Fruit fly (Drosophila melanogaster) whole organism, embryonic: Measurements from ENCODE around the gene trbl.

Source experiments
- Bgb ChIP-seq: fragments of 200-800 bp; sonication (Bioruptor generic); IDR thresholded peaks from 2 replicates; pipeline ENCODE4 v1.3.6; 2022; ENCODE audit warnings: missing biosample characterization, missing genetic modification characterization; ENCODE audit not compliant: partially characterized antibody
- CG11093 ChIP-seq: fragments of 200-800 bp; sonication (Bioruptor generic); IDR thresholded peaks from 3 replicates; pipeline ENCODE4 v1.3.6; 2022; ENCODE audit warnings: missing biosample characterization, missing genetic modification characterization
- CG12155 ChIP-seq: fragments of 200-800 bp; sonication (Bioruptor generic); optimal IDR thresholded peaks from 3 replicates; lab custom pipeline; 2016; ENCODE audit warnings: missing biosample characterization, missing genetic modification characterization
- CG12659 ChIP-seq: fragments of 200-800 bp; sonication (Bioruptor generic); optimal IDR thresholded peaks from 3 replicates; lab custom pipeline; 2017; ENCODE audit warnings: mild to moderate bottlenecking, missing biosample characterization, missing genetic modification reagents, missing genetic modification characterization
- CG12744 ChIP-seq: fragments of 200-800 bp; sonication (Bioruptor generic); optimal IDR thresholded peaks from 2 replicates; lab custom pipeline; 2016; ENCODE audit warnings: missing biosample characterization, missing genetic modification characterization
- CG12942 ChIP-seq: fragments of 200-800 bp; sonication (Bioruptor generic); optimal IDR thresholded peaks from 3 replicates; lab custom pipeline; 2016; ENCODE audit warnings: missing biosample characterization, missing genetic modification characterization
- CG13296 ChIP-seq: fragments of 200-800 bp; sonication (Bioruptor generic); optimal IDR thresholded peaks from 3 replicates; lab custom pipeline; 2018; ENCODE audit warnings: missing biosample characterization, mild to moderate bottlenecking, missing genetic modification characterization
- CG14014 ChIP-seq: fragments of 200-800 bp; sonication (Bioruptor generic); IDR thresholded peaks from 2 replicates; pipeline ENCODE4 v1.3.6; 2022; ENCODE audit warnings: missing biosample characterization, missing genetic modification characterization
- CG15479 ChIP-seq: fragments of 200-800 bp; sonication (Bioruptor generic); optimal IDR thresholded peaks from 3 replicates; lab custom pipeline; 2019; ENCODE audit warnings: missing biosample characterization, mild to moderate bottlenecking, missing genetic modification characterization, moderate library complexity
- CG15514 ChIP-seq: fragments of 200-800 bp; sonication (Bioruptor generic); optimal IDR thresholded peaks from 3 replicates; lab custom pipeline; 2017; ENCODE audit warnings: missing biosample characterization, missing genetic modification characterization, mild to moderate bottlenecking, moderate library complexity, missing genetic modification reagents
- CG17385 ChIP-seq: fragments of 200-800 bp; sonication (Bioruptor generic); optimal IDR thresholded peaks from 3 replicates; lab custom pipeline; 2018; ENCODE audit warnings: missing biosample characterization, mild to moderate bottlenecking, missing genetic modification characterization
- CG17829 ChIP-seq: fragments of 200-800 bp; optimal IDR thresholded peaks from 2 replicates; lab custom pipeline; 2019; ENCODE audit warnings: missing biosample characterization, mild to moderate bottlenecking, missing genetic modification characterization, moderate library complexity
- CG17912 ChIP-seq: fragments of 200-800 bp; sonication (Bioruptor generic); optimal IDR thresholded peaks from 2 replicates; lab custom pipeline; 2018; ENCODE audit warnings: missing biosample characterization, mild to moderate bottlenecking, missing genetic modification characterization
- CG2199 ChIP-seq: fragments of 200-800 bp; sonication (Bioruptor generic); IDR thresholded peaks from 3 replicates; pipeline ENCODE4 v1.3.6; 2022; ENCODE audit warnings: missing biosample characterization, missing genetic modification characterization
- CG31365 ChIP-seq: fragments of 200-800 bp; sonication (Bioruptor generic); optimal IDR thresholded peaks from 2 replicates; lab custom pipeline; 2018; ENCODE audit warnings: missing biosample characterization, mild to moderate bottlenecking, missing genetic modification characterization
- CG32772 ChIP-seq: fragments of 200-800 bp; sonication (Bioruptor generic); IDR thresholded peaks from 2 replicates; pipeline ENCODE4 v1.3.6; 2022; ENCODE audit warnings: missing biosample characterization, missing genetic modification characterization
- CG4617 ChIP-seq: fragments of 200-800 bp; sonication (Bioruptor generic); optimal IDR thresholded peaks from 3 replicates; lab custom pipeline; 2016; ENCODE audit warnings: missing biosample characterization, missing genetic modification characterization, borderline replicate concordance
- CG4730 ChIP-seq: fragments of 200-800 bp; sonication (Bioruptor generic); IDR thresholded peaks from 2 replicates; pipeline ENCODE4 v1.3.6; 2022; ENCODE audit warnings: missing biosample characterization, missing genetic modification characterization
- CG8924 ChIP-seq: fragments of 200-800 bp; optimal IDR thresholded peaks from 3 replicates; lab custom pipeline; 2019; ENCODE audit warnings: missing biosample characterization, mild to moderate bottlenecking, missing genetic modification characterization, moderate library complexity
- Chrac-16 ChIP-seq: fragments of 200-800 bp; sonication (Bioruptor generic); optimal IDR thresholded peaks from 3 replicates; lab custom pipeline; 2016; ENCODE audit warnings: missing biosample characterization, missing genetic modification characterization
- Deaf1 ChIP-seq: fragments of 200-800 bp; optimal IDR thresholded peaks from 3 replicates; lab custom pipeline; 2019; ENCODE audit warnings: missing biosample characterization, mild to moderate bottlenecking, missing genetic modification characterization, moderate library complexity
- E2f2 ChIP-seq: fragments of 200-800 bp; sonication (Bioruptor generic); IDR thresholded peaks from 2 replicates; pipeline ENCODE4 v1.3.6; 2022; ENCODE audit warnings: missing biosample characterization, missing genetic modification characterization
- Ets97D ChIP-seq: fragments of 200-800 bp; sonication (Bioruptor generic); optimal IDR thresholded peaks from 3 replicates; lab custom pipeline; 2016; ENCODE audit warnings: missing biosample characterization, missing genetic modification characterization
- HLH4C ChIP-seq: fragments of 200-800 bp; sonication (Bioruptor generic); IDR thresholded peaks from 3 replicates; pipeline ENCODE4 v1.3.6; 2022; ENCODE audit warnings: missing biosample characterization, missing genetic modification characterization; ENCODE audit not compliant: partially characterized antibody
- Pdp1 ChIP-seq, 2 experiments: fragments of 200-800 bp; sonication (Bioruptor generic); optimal IDR thresholded peaks; 3 replicates each; lab custom pipeline; 2016; ENCODE audit warnings: missing biosample characterization in 2 of 2, missing genetic modification characterization in 2 of 2, mild to moderate bottlenecking in 1 of 2, moderate library complexity in 1 of 2
- Ssrp ChIP-seq: fragments of 200-800 bp; sonication (Bioruptor generic); optimal IDR thresholded peaks from 2 replicates; lab custom pipeline; 2018; ENCODE audit warnings: missing biosample characterization, mild to moderate bottlenecking, missing genetic modification characterization, moderate library complexity
- Trl ChIP-seq, 3 experiments: fragments of >200 bp in 2 of 3; fragments of 200-800 bp in 1 of 3; sonication (Bioruptor generic) in 1 of 3; optimal IDR thresholded peaks; 2 replicates in 1 of 3; 3 replicates in 2 of 3; lab custom pipeline; 2016 to 2017; ENCODE audit warnings: missing biosample characterization in 1 of 3, missing genetic modification characterization in 1 of 3
- YL-1 ChIP-seq: fragments of 200-800 bp; sonication (Bioruptor generic); optimal IDR thresholded peaks from 3 replicates; lab custom pipeline; 2017; ENCODE audit warnings: missing biosample characterization, mild to moderate bottlenecking, missing genetic modification characterization
- amos ChIP-seq: fragments of 200-800 bp; sonication (Bioruptor generic); IDR thresholded peaks from 2 replicates; pipeline ENCODE4 v1.3.6; 2022; ENCODE audit warnings: missing biosample characterization, missing genetic modification characterization; ENCODE audit not compliant: partially characterized antibody
- cato ChIP-seq: fragments of 200-800 bp; sonication (Bioruptor generic); optimal IDR thresholded peaks from 2 replicates; lab custom pipeline; 2016; ENCODE audit warnings: missing biosample characterization, missing genetic modification characterization, borderline replicate concordance
- chm ChIP-seq: fragments of 200-800 bp; sonication (Bioruptor generic); IDR thresholded peaks from 2 replicates; pipeline ENCODE4 v1.3.6; 2022; ENCODE audit warnings: missing biosample characterization, missing genetic modification characterization
- esg ChIP-seq: fragments of 200-800 bp; sonication (Bioruptor generic); conservative IDR thresholded peaks from 2 replicates; pipeline ENCODE4 v1.3.6; 2022; ENCODE audit warnings: missing biosample characterization, missing genetic modification characterization
- fd64A ChIP-seq: fragments of 200-800 bp; sonication (Bioruptor generic); optimal IDR thresholded peaks from 3 replicates; lab custom pipeline; 2018; ENCODE audit warnings: missing biosample characterization, mild to moderate bottlenecking, missing genetic modification characterization
- gfzf ChIP-seq: fragments of 200-800 bp; sonication (Bioruptor generic); optimal IDR thresholded peaks from 2 replicates; lab custom pipeline; 2016; ENCODE audit warnings: missing biosample characterization, mild to moderate bottlenecking, missing genetic modification characterization, moderate library complexity
- hbn ChIP-seq: fragments of 200-800 bp; sonication (Bioruptor generic); IDR thresholded peaks from 2 replicates; pipeline ENCODE4 v1.3.6; 2022; ENCODE audit warnings: missing biosample characterization, missing genetic modification characterization; ENCODE audit not compliant: partially characterized antibody
- jigr1 ChIP-seq: fragments of 200-800 bp; sonication (Bioruptor generic); IDR thresholded peaks from 3 replicates; pipeline ENCODE4 v1.3.6; 2022; ENCODE audit warnings: missing biosample characterization, missing genetic modification characterization
- kah ChIP-seq: fragments of 200-800 bp; sonication (Bioruptor generic); optimal IDR thresholded peaks from 2 replicates; lab custom pipeline; 2018; ENCODE audit warnings: missing biosample characterization, mild to moderate bottlenecking, missing genetic modification characterization
- ken ChIP-seq: fragments of 200-800 bp; sonication (Bioruptor generic); IDR thresholded peaks from 3 replicates; pipeline ENCODE4 v1.3.6; 2022; ENCODE audit warnings: missing biosample characterization, missing genetic modification characterization
- kni ChIP-seq: fragments of 200-800 bp; sonication (Bioruptor generic); optimal IDR thresholded peaks from 3 replicates; lab custom pipeline; 2017; ENCODE audit warnings: mild to moderate bottlenecking, missing biosample characterization, missing genetic modification reagents, missing genetic modification characterization
- lbe ChIP-seq: fragments of 200-800 bp; sonication (Bioruptor generic); optimal IDR thresholded peaks from 2 replicates; lab custom pipeline; 2016; ENCODE audit warnings: missing biosample characterization, mild to moderate bottlenecking, missing genetic modification characterization
- lilli ChIP-seq: fragments of 200-800 bp; sonication (Bioruptor generic); optimal IDR thresholded peaks from 3 replicates; lab custom pipeline; 2016; ENCODE audit warnings: missing biosample characterization, missing genetic modification characterization
- lola ChIP-seq, 3 experiments: fragments of >200 bp in 2 of 3; fragments of 200-800 bp in 1 of 3; sonication (Bioruptor generic) in 1 of 3; optimal IDR thresholded peaks; 2 replicates each; lab custom pipeline; 2017 to 2019; ENCODE audit warnings: missing biosample characterization in 3 of 3, missing genetic modification characterization in 3 of 3, mild to moderate bottlenecking in 1 of 3, moderate library complexity in 1 of 3
- nmo ChIP-seq: fragments of 200-800 bp; sonication (Bioruptor generic); optimal IDR thresholded peaks from 2 replicates; lab custom pipeline; 2018; ENCODE audit warnings: missing biosample characterization, mild to moderate bottlenecking, missing genetic modification characterization, moderate library complexity
- sens ChIP-seq: fragments of 200-800 bp; sonication (Bioruptor generic); peaks from one replicate; lab custom pipeline; 2016; ENCODE audit warnings: missing biosample characterization, missing genetic modification characterization
- sens-2 ChIP-seq: fragments of 200-800 bp; sonication (Bioruptor generic); IDR thresholded peaks from 2 replicates; pipeline ENCODE4 v1.3.6; 2022; ENCODE audit warnings: missing biosample characterization, missing genetic modification characterization
- slp2 ChIP-seq: fragments of 200-800 bp; sonication (Bioruptor generic); optimal IDR thresholded peaks from 2 replicates; lab custom pipeline; 2016; ENCODE audit warnings: missing biosample characterization, missing genetic modification characterization
- stc ChIP-seq: fragments of 200-800 bp; sonication (Bioruptor generic); IDR thresholded peaks from 2 replicates; pipeline ENCODE4 v1.3.6; 2022; ENCODE audit warnings: missing biosample characterization, missing genetic modification characterization
- tin ChIP-seq: fragments of 200-800 bp; sonication (Bioruptor generic); optimal IDR thresholded peaks from 3 replicates; lab custom pipeline; 2016; ENCODE audit warnings: missing biosample characterization, missing genetic modification characterization
- toy ChIP-seq: fragments of 200-800 bp; sonication (Bioruptor generic); IDR thresholded peaks from 2 replicates; pipeline ENCODE4 v1.3.6; 2022; ENCODE audit warnings: missing biosample characterization, missing genetic modification characterization
- unc-4 ChIP-seq: fragments of 200-800 bp; sonication (Bioruptor generic); IDR thresholded peaks from 2 replicates; pipeline ENCODE4 v1.3.6; 2022; ENCODE audit warnings: missing biosample characterization, missing genetic modification characterization; ENCODE audit not compliant: partially characterized antibody

Gene trbl

dm6 chr3L:20432297-20432696 lies 30.9 kb upstream of the trbl start, which contains the start of the genes Las and Psn (continued):
- TF ChIP-seq unc-4 (GFP tag; lab: Robert Waterston, UW) = peak; percentile 71
- TF ChIP-seq CG4730 (GFP tag; lab: Robert Waterston, UW) = no peak
- TF ChIP-seq kah (GFP tag; lab: Kevin White, UChicago) = no peak
- TF ChIP-seq stc (GFP tag; lab: Robert Waterston, UW) = no peak
- peak; percentile 16 for TF ChIP-seq CG12155 (GFP tag; lab: Kevin White, UChicago)
- peak; percentile 58; the same call in 1 of the 2 replicates for TF ChIP-seq hbn (GFP tag; lab: Robert Waterston, UW)
- peak; percentile 88 for TF ChIP-seq sens (GFP tag; lab: Kevin White, UChicago)
- TF ChIP-seq CG12942 (GFP tag; lab: Kevin White, UChicago) = no peak
- no peak for TF ChIP-seq CG17385
- peak; percentile 56 for TF ChIP-seq CG12659 (GFP tag; lab: Kevin White, UChicago)
- no peak for TF ChIP-seq toy (GFP tag; lab: Robert Waterston, UW)
- TF ChIP-seq CG15479 (GFP tag; lab: Kevin White, UChicago) = no peak
- TF ChIP-seq lilli (GFP tag; lab: Kevin White, UChicago) = peak; percentile 44
- TF ChIP-seq CG17912 (GFP tag; lab: Kevin White, UChicago) = no peak
- no peak for TF ChIP-seq chm (GFP tag; lab: Robert Waterston, UW)
- TF ChIP-seq jigr1 (GFP tag; lab: Robert Waterston, UW) = no peak
- TF ChIP-seq CG12744 = no peak
- no peak for TF ChIP-seq sens-2 (GFP tag; lab: Robert Waterston, UW)
- peak; percentile 0 for TF ChIP-seq Chrac-16 (GFP tag; lab: Kevin White, UChicago)
- no peak for TF ChIP-seq CG2199
- no peak for TF ChIP-seq Trl (optimal IDR thresholded peaks at IDR 0.05; lab: Kevin White, UChicago)
- TF ChIP-seq Trl (GFP tag; optimal IDR thresholded peaks at IDR 0.05; lab: Kevin White, UChicago) = no peak
- TF ChIP-seq CG32772 = no peak
- peak; percentile 80 for TF ChIP-seq YL-1
- TF ChIP-seq slp2 (GFP tag; lab: Kevin White, UChicago) = no peak
- TF ChIP-seq Bgb (GFP tag; lab: Robert Waterston, UW) = 0 out of 2 replicates have a peak, but pooled peaks have one; percentile 32
- TF ChIP-seq Ssrp = no peak
- peak; percentile 73 for TF ChIP-seq E2f2
- TF ChIP-seq lola (GFP tag; optimal IDR thresholded peaks at IDR 0.05; lab: Kevin White, UChicago) = no peak
- TF ChIP-seq tin = peak; percentile 9
- peak; percentile 28 to 76 for TF ChIP-seq Pdp1 (GFP tag; optimal IDR thresholded peaks at IDR 0.05; lab: Kevin White, UChicago)
- no peak for TF ChIP-seq CG31365 (tag; lab: Kevin White, UChicago)
- peak; percentile 54 for TF ChIP-seq amos (GFP tag; lab: Robert Waterston, UW)
- TF ChIP-seq CG8924 (tag; lab: Kevin White, UChicago) = peak; percentile 18
- TF ChIP-seq ken (GFP tag; lab: Robert Waterston, UW) = no peak
- TF ChIP-seq fd64A (GFP tag; lab: Kevin White, UChicago) = no peak
- TF ChIP-seq CG11093 (GFP tag; lab: Robert Waterston, UW) = no peak
- TF ChIP-seq gfzf (GFP tag; lab: Kevin White, UChicago) = peak; percentile 84
- peak; percentile 48 for TF ChIP-seq nmo (GFP tag; lab: Kevin White, UChicago)
- peak; percentile 51 for TF ChIP-seq Ets97D (GFP tag; lab: Kevin White, UChicago)
- TF ChIP-seq CG17829 (tag; lab: Kevin White, UChicago) = peak; percentile 43
- TF ChIP-seq lbe (GFP tag; lab: Kevin White, UChicago) = peak; percentile 61
- no peak for TF ChIP-seq cato
- TF ChIP-seq CG4617 = peak; percentile 51
- no peak for TF ChIP-seq CG13296 (GFP tag; lab: Kevin White, UChicago)
- peak; percentile 20 for TF ChIP-seq CG15514 (GFP tag; lab: Kevin White, UChicago)
- no peak for TF ChIP-seq kni
- TF ChIP-seq CG14014 (GFP tag; lab: Robert Waterston, UW) = no peak
- peak; percentile 66 for TF ChIP-seq HLH4C (GFP tag; lab: Robert Waterston, UW)
- no peak for TF ChIP-seq Deaf1 (tag; lab: Kevin White, UChicago)
- TF ChIP-seq esg = no peak
